Worm (Caenorhabditis elegans) whole organism, young adult: ENCODE data around the gene cest-4.
"Not testable (repeated sequence)": the region's sequence is repeated elsewhere in the genome, so short reads cannot be mapped to it uniquely, and the experiment has no call there.

ENCODE experiments used
- C06A6.2 ChIP-seq: fragments of 200-800 bp; sonication (Bioruptor generic); conservative IDR thresholded peaks from 2 replicates; pipeline ENCODE4 v1.3.6; 2022; ENCODE audit warnings: missing genetic modification characterization, missing compliant biosample characterization
- C17E4.6 ChIP-seq: fragments of 200-800 bp; sonication (Bioruptor generic); IDR thresholded peaks from 2 replicates; pipeline ENCODE4 v1.3.6; 2022; ENCODE audit warnings: missing genetic modification reagents, missing genetic modification characterization, missing compliant biosample characterization
- F10E7.11 ChIP-seq: sonication (generic microtip); optimal IDR thresholded peaks from 2 replicates; lab custom pipeline; 2017; ENCODE audit warnings: mild to moderate bottlenecking, missing genetic modification characterization, moderate library complexity, missing compliant biosample characterization
- F22D6.2 ChIP-seq: sonication (generic microtip); optimal IDR thresholded peaks from 2 replicates; lab custom pipeline; 2016; ENCODE audit warnings: mild to moderate bottlenecking, missing genetic modification characterization, missing compliant biosample characterization
- F37B4.10 ChIP-seq: fragments of 200-800 bp; sonication (Bioruptor generic); IDR thresholded peaks from 2 replicates; pipeline ENCODE4 v1.3.6; 2022; ENCODE audit warnings: missing genetic modification characterization, missing compliant biosample characterization
- F52B5.7 ChIP-seq: sonication (generic microtip); optimal IDR thresholded peaks from 2 replicates; lab custom pipeline; 2016; ENCODE audit warnings: mild to moderate bottlenecking, missing genetic modification characterization, missing compliant biosample characterization
- F57A8.1 ChIP-seq: fragments of 200-800 bp; sonication (Bioruptor generic); optimal IDR thresholded peaks from 2 replicates; lab custom pipeline; 2018; ENCODE audit warnings: mild to moderate bottlenecking, missing genetic modification characterization, moderate library complexity, missing compliant biosample characterization
- K12H6.12 ChIP-seq: fragments of 200-800 bp; sonication (Bioruptor generic); optimal IDR thresholded peaks from 2 replicates; lab custom pipeline; 2018; ENCODE audit warnings: mild to moderate bottlenecking, missing genetic modification characterization, missing compliant biosample characterization
- Y56A3A.18 ChIP-seq: fragments of 200-800 bp; sonication (Bioruptor generic); IDR thresholded peaks from 2 replicates; pipeline ENCODE4 v1.3.6; 2022; ENCODE audit warnings: missing genetic modification reagents, missing genetic modification characterization, missing compliant biosample characterization
- Y67H2A.10 ChIP-seq: fragments of 200-800 bp; sonication (Bioruptor generic); conservative IDR thresholded peaks from 2 replicates; pipeline ENCODE4 v1.3.6; 2022; ENCODE audit warnings: missing genetic modification reagents, missing genetic modification characterization, missing compliant biosample characterization
- ama-1 ChIP-seq, 3 experiments: fragments of 150-350 bp in 1 of 3; sonication (generic microtip) in 2 of 3; optimal IDR thresholded peaks; 2 replicates each; lab custom pipeline; 2014 to 2018; ENCODE audit warnings: missing biosample characterization in 2 of 3, missing genetic modification characterization in 2 of 3, missing genetic modification reagents in 2 of 3
- athp-1 ChIP-seq: sonication (generic microtip); optimal IDR thresholded peaks from 2 replicates; lab custom pipeline; 2017; ENCODE audit warnings: mild to moderate bottlenecking, missing genetic modification characterization, missing compliant biosample characterization
- attf-5 ChIP-seq: fragments of 200-800 bp; sonication (Bioruptor generic); optimal IDR thresholded peaks from 2 replicates; lab custom pipeline; 2018; ENCODE audit warnings: mild to moderate bottlenecking, missing genetic modification characterization, missing compliant biosample characterization
- bed-2 ChIP-seq: fragments of 200-800 bp; sonication (Bioruptor generic); IDR thresholded peaks from 2 replicates; pipeline ENCODE4 v1.3.6; 2022; ENCODE audit warnings: missing genetic modification reagents, missing genetic modification characterization, missing compliant biosample characterization
- ccch-3 ChIP-seq: fragments of 200-800 bp; sonication (Bioruptor generic); optimal IDR thresholded peaks from 2 replicates; lab custom pipeline; 2018; ENCODE audit warnings: mild to moderate bottlenecking, missing genetic modification characterization, missing compliant biosample characterization
- cebp-2 ChIP-seq: fragments of 200-800 bp; sonication (Bioruptor generic); IDR thresholded peaks from 2 replicates; pipeline ENCODE4 v1.3.6; 2022; ENCODE audit warnings: missing genetic modification characterization, missing compliant biosample characterization
- ceh-100 ChIP-seq: fragments of 200-800 bp; sonication (Bioruptor generic); IDR thresholded peaks from 2 replicates; pipeline ENCODE4 v1.3.6; 2022; ENCODE audit warnings: missing genetic modification reagents, missing genetic modification characterization, missing compliant biosample characterization
- ceh-27 ChIP-seq: fragments of 200-800 bp; sonication (Bioruptor generic); optimal IDR thresholded peaks from 2 replicates; lab custom pipeline; 2018; ENCODE audit warnings: mild to moderate bottlenecking, missing genetic modification characterization, moderate library complexity, missing compliant biosample characterization
- ceh-58 ChIP-seq: fragments of 200-800 bp; sonication (Bioruptor generic); IDR thresholded peaks from 2 replicates; pipeline ENCODE4 v1.3.6; 2022; ENCODE audit warnings: missing genetic modification characterization, missing compliant biosample characterization
- egrh-3 ChIP-seq: fragments of 200-800 bp; sonication (Bioruptor generic); IDR thresholded peaks from 2 replicates; pipeline ENCODE4 v1.3.6; 2022; ENCODE audit warnings: missing genetic modification reagents, missing genetic modification characterization, missing compliant biosample characterization
- ekl-4 ChIP-seq: fragments of 200-800 bp; sonication (Bioruptor generic); IDR thresholded peaks from 2 replicates; pipeline ENCODE4 v1.3.6; 2022; ENCODE audit warnings: missing genetic modification reagents, missing genetic modification characterization, missing compliant biosample characterization
- ets-4 ChIP-seq: fragments of 200-800 bp; sonication (Bioruptor generic); optimal IDR thresholded peaks from 2 replicates; lab custom pipeline; 2018; ENCODE audit warnings: mild to moderate bottlenecking, missing genetic modification characterization, missing compliant biosample characterization
- him-1 ChIP-seq: sonication (generic microtip); optimal IDR thresholded peaks from 2 replicates; lab custom pipeline; 2016; ENCODE audit warnings: missing genotype, missing genetic modification reagents, missing genetic modification characterization, missing compliant biosample characterization
- hlh-26 ChIP-seq: fragments of 200-800 bp; sonication (Bioruptor generic); conservative IDR thresholded peaks from 2 replicates; pipeline ENCODE4 v1.3.6; 2022; ENCODE audit warnings: missing genetic modification reagents, missing genetic modification characterization, missing compliant biosample characterization
- hmg-1.2 ChIP-seq: fragments of 200-800 bp; sonication (Bioruptor generic); IDR thresholded peaks from 2 replicates; pipeline ENCODE4 v1.3.6; 2022; ENCODE audit warnings: missing genetic modification reagents, missing genetic modification characterization, missing compliant biosample characterization
- let-526 ChIP-seq: fragments of 200-800 bp; sonication (Bioruptor generic); IDR thresholded peaks from 2 replicates; pipeline ENCODE4 v1.3.6; 2022; ENCODE audit warnings: missing genetic modification reagents, missing genetic modification characterization, missing compliant biosample characterization
- lin-26 ChIP-seq: fragments of 200-800 bp; sonication (Bioruptor generic); IDR thresholded peaks from 2 replicates; pipeline ENCODE4 v1.3.6; 2022; ENCODE audit warnings: missing genetic modification reagents, missing genetic modification characterization, missing compliant biosample characterization
- madf-3 ChIP-seq: fragments of 200-800 bp; sonication (Bioruptor generic); IDR thresholded peaks from 2 replicates; pipeline ENCODE4 v1.3.6; 2022; ENCODE audit warnings: missing genetic modification reagents, missing genetic modification characterization, missing compliant biosample characterization
- madf-6 ChIP-seq: fragments of 200-800 bp; sonication (Bioruptor generic); IDR thresholded peaks from 2 replicates; pipeline ENCODE4 v1.3.6; 2022; ENCODE audit warnings: missing genetic modification reagents, missing genetic modification characterization, missing compliant biosample characterization
- madf-8 ChIP-seq: fragments of 200-800 bp; sonication (Bioruptor generic); conservative IDR thresholded peaks from 2 replicates; pipeline ENCODE4 v1.3.6; 2022; ENCODE audit warnings: missing genetic modification reagents, missing genetic modification characterization, missing compliant biosample characterization
- nfya-1 ChIP-seq: sonication (generic microtip); optimal IDR thresholded peaks from 2 replicates; lab custom pipeline; 2017; ENCODE audit warnings: antibody characterized with exemption, missing compliant biosample characterization, missing genetic modification characterization, borderline replicate concordance; ENCODE audit not compliant: insufficient read depth
- nhr-179 ChIP-seq: sonication (generic microtip); optimal IDR thresholded peaks from 2 replicates; lab custom pipeline; 2016; ENCODE audit warnings: mild to moderate bottlenecking, missing genetic modification characterization, missing compliant biosample characterization
- nhr-80 ChIP-seq: sonication (generic microtip); optimal IDR thresholded peaks from 2 replicates; lab custom pipeline; 2016; ENCODE audit warnings: missing genetic modification characterization, missing compliant biosample characterization
- rcor-1 ChIP-seq: fragments of 200-800 bp; sonication (Bioruptor generic); IDR thresholded peaks from 2 replicates; pipeline ENCODE4 v1.3.6; 2022; ENCODE audit warnings: missing genetic modification reagents, missing genetic modification characterization, missing compliant biosample characterization
- zfh-2 ChIP-seq: fragments of 200-800 bp; sonication (Bioruptor generic); conservative IDR thresholded peaks from 2 replicates; pipeline ENCODE4 v1.3.6; 2022; ENCODE audit warnings: missing genetic modification reagents, missing genetic modification characterization, missing compliant biosample characterization

The cest-4 gene

DNA sequence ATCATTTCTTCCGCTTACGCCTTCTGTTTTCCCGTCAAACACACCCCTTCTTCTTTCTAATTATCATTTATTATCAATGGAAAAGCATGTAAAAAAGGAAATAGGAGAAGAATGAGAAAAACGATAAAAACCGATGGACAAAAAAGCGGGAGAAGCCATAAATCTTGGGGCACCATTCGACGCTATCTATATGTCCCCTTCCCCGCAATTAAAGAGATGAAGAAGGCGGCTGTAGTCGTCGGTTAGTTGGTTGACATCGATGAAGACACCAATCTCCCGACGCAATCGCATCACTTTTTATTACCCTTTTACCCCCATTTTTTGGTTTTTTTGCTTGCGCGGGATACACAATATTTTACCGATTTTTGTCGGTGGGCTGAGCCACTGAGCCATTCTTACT is 31.5 kb upstream of the cest-4 start:
- no peak for TF ChIP-seq egrh-3 (GFP tag; lab: Robert Waterston, UW)
- TF ChIP-seq nfya-1, result no peak
- no peak for TF ChIP-seq ceh-100
- TF ChIP-seq madf-6 (GFP tag; lab: Robert Waterston, UW), result no peak
- TF ChIP-seq cebp-2 (GFP tag; lab: Robert Waterston, UW), result no peak
- no peak for TF ChIP-seq C06A6.2 (GFP tag; lab: Robert Waterston, UW)
- no peak for TF ChIP-seq athp-1
- no peak for TF ChIP-seq madf-3
- no peak for TF ChIP-seq hlh-26
- TF ChIP-seq F37B4.10 (GFP tag; lab: Robert Waterston, UW), result no peak

DNA sequence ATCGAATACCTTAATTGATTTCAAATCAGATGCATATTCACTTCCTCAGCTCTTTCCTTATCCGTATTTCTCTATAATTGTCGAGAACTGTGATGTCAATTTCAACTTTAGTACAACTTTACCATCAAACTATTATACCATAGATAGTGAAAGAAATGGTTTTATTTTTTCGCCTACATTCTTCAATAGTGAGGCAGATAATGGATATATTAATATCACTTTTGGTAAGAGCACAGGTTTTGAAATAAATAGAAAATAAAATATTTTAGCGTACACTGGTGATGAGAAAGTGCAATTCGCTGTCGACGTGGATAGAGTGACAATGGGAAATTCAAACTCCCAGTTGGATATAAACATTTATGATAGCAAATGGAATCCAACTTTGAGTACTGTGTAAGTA is 30.1 kb upstream of the cest-4 start:
- TF ChIP-seq bed-2 (no peak), F52B5.7 (tag; lab: Kevin White, UChicago) (no peak), ama-1 (optimal IDR thresholded peaks at IDR 0.05; lab: Kevin White, UChicago) (no peak), ama-1 (GFP tag; optimal IDR thresholded peaks at IDR 0.05; lab: Kevin White, UChicago) (no peak), nhr-179 (tag; lab: Kevin White, UChicago) (no peak), ets-4 (GFP tag; lab: Kevin White, UChicago) (no peak), lin-26 (GFP tag; lab: Robert Waterston, UW) (no peak), rcor-1 (GFP tag; lab: Robert Waterston, UW) (no peak), ceh-58 (GFP tag; lab: Robert Waterston, UW) (no peak), madf-3 (no peak), F22D6.2 (tag; lab: Kevin White, UChicago) (no peak), C17E4.6 (GFP tag; lab: Robert Waterston, UW) (no peak), F57A8.1 (GFP tag; lab: Kevin White, UChicago) (no peak), ccch-3 (no peak), Y56A3A.18 (GFP tag; lab: Robert Waterston, UW) (no peak), K12H6.12 (no peak), egrh-3 (GFP tag; lab: Robert Waterston, UW) (no peak), ekl-4 (GFP tag; lab: Robert Waterston, UW) (no peak), hlh-26 (no peak), Y67H2A.10 (no peak), ceh-27 (GFP tag; lab: Kevin White, UChicago) (no peak)

DNA sequence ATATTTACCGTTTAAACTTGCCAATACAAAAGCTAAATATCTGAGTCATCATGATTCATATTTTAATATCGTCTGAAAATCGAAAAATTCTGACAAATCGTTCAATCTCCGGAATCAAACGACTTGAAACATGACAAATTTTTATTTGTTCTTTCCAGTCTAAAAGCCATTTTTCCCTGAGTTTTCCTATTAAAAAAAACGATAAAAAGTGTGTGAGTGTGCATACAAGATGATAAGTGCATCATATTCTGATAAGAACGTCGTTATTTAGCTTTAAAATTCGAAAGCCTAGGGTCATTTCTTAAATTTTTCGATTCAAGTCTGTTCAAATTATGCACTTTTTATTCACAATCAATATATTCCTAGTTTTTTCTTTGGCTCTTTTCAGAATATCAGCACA is 27.8 kb upstream of the cest-4 start, which contains the start of gene H20E11.1:
Gene H20E11.1, plus strand, starts transcription at position 244 of the 400 bp plus-strand sequence.
- TF ChIP-seq nhr-80 (tag; lab: Kevin White, UChicago) (peak; percentile 29), zfh-2 (GFP tag; lab: Robert Waterston, UW) (no peak), let-526 (GFP tag; lab: Robert Waterston, UW) (no peak), him-1 (tag; lab: Kevin White, UChicago) (no peak), C17E4.6 (GFP tag; lab: Robert Waterston, UW) (no peak), F10E7.11 (no peak), hmg-1.2 (GFP tag; lab: Robert Waterston, UW) (no peak)

DNA sequence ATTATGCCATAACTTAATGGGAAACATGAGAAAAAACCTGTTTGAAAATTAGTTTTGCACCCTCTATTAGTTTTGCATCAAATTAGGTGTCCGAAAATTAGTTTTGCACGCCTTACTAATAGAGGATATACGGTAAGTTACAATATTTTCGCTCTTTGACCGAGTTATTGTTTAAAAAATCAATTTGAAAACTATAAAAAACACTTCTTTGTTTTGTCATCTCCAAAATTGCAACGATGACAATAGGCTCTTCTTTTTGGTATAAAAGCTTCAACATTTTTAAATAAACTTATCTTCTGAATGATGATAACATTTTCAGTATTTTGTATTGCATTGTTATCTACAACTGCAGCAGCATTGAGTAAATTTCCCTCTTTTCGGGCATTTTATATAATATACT is 25.3 kb upstream of the cest-4 start, which contains the start of gene H20E11.2:
Gene H20E11.2, plus strand, starts transcription at position 301 of the 400 bp plus-strand sequence.
- not testable (repeated sequence) for TF ChIP-seq attf-5; madf-8 (GFP tag; lab: Robert Waterston, UW); C17E4.6 (GFP tag; lab: Robert Waterston, UW)
- TF ChIP-seq, all 124 proteins: peak for 0; not testable (repeated sequence) for 124
